Worm (Caenorhabditis elegans) whole organism, L1 larva: ENCODE data around the gene copg-1.

Source experiments
- C04F5.9 ChIP-seq: sonication (generic microtip); optimal IDR thresholded peaks from 2 replicates; lab custom pipeline; 2016; ENCODE audit warnings: missing genetic modification characterization, missing compliant biosample characterization
- C16A3.4 ChIP-seq: fragments of 150-350 bp; optimal IDR thresholded peaks from 2 replicates; lab custom pipeline; 2014; ENCODE audit warnings: missing biosample characterization, missing genetic modification characterization
- F16B12.6 ChIP-seq: fragments of 150-350 bp; optimal IDR thresholded peaks from 2 replicates; lab custom pipeline; 2014; ENCODE audit warnings: missing biosample characterization, missing genetic modification characterization
- aha-1 ChIP-seq: fragments of 150-350 bp; optimal IDR thresholded peaks from 2 replicates; lab custom pipeline; 2014; ENCODE audit warnings: missing biosample characterization, missing genetic modification characterization
- ceh-63 ChIP-seq: fragments of 200-800 bp; sonication (Bioruptor generic); optimal IDR thresholded peaks from 2 replicates; lab custom pipeline; 2018; ENCODE audit warnings: mild to moderate bottlenecking, missing genetic modification characterization, missing compliant biosample characterization
- ceh-8 ChIP-seq: fragments of 200-800 bp; sonication (Bioruptor generic); optimal IDR thresholded peaks from 2 replicates; lab custom pipeline; 2018; ENCODE audit warnings: mild to moderate bottlenecking, missing genetic modification characterization, moderate library complexity, missing compliant biosample characterization
- ceh-82 ChIP-seq, 3 experiments: fragments of 150-350 bp in 1 of 3; sonication (generic microtip) in 2 of 3; optimal IDR thresholded peaks; 2 replicates each; lab custom pipeline; 2014 to 2017; ENCODE audit warnings: missing biosample characterization in 3 of 3, missing genetic modification characterization in 3 of 3
- ceh-90 ChIP-seq: sonication (generic microtip); optimal IDR thresholded peaks from 2 replicates; lab custom pipeline; 2016; ENCODE audit warnings: missing genetic modification characterization, missing compliant biosample characterization
- ces-1 ChIP-seq: fragments of 150-350 bp; optimal IDR thresholded peaks from 2 replicates; lab custom pipeline; 2014; ENCODE audit warnings: missing biosample characterization, missing genetic modification reagents, missing genetic modification characterization
- dpl-1 ChIP-seq, 3 experiments: fragments of 150-350 bp in 2 of 3; sonication (generic microtip) in 1 of 3; optimal IDR thresholded peaks; 2 replicates each; lab custom pipeline; 2014 to 2017; ENCODE audit warnings: missing biosample characterization in 3 of 3, missing genetic modification characterization in 3 of 3, missing genetic modification reagents in 3 of 3
- dsc-1 ChIP-seq: sonication (generic microtip); optimal IDR thresholded peaks from 2 replicates; lab custom pipeline; 2016; ENCODE audit warnings: mild to moderate bottlenecking, missing genetic modification characterization, missing compliant biosample characterization
- efl-1 ChIP-seq, 4 experiments: fragments of 150-350 bp; optimal IDR thresholded peaks in 3 of 4; peaks in 1 of 4; 1 replicate in 1 of 4; 2 replicates in 3 of 4; lab custom pipeline; 2014; ENCODE audit warnings: missing biosample characterization in 2 of 4, missing genetic modification characterization in 2 of 4, missing genetic modification reagents in 2 of 4
- efl-3 ChIP-seq: fragments of 200-800 bp; sonication (Bioruptor generic); optimal IDR thresholded peaks from 2 replicates; lab custom pipeline; 2018; ENCODE audit warnings: mild to moderate bottlenecking, missing genetic modification characterization, missing compliant biosample characterization
- fkh-8 ChIP-seq: sonication (generic microtip); optimal IDR thresholded peaks from 2 replicates; lab custom pipeline; 2016; ENCODE audit warnings: mild to moderate bottlenecking, missing genetic modification characterization, missing compliant biosample characterization
- fos-1 ChIP-seq: fragments of 150-350 bp; optimal IDR thresholded peaks from 2 replicates; lab custom pipeline; 2014; ENCODE audit warnings: missing biosample characterization, missing genetic modification characterization
- grh-1 ChIP-seq: fragments of 200-800 bp; sonication (Bioruptor generic); IDR thresholded peaks from 2 replicates; pipeline ENCODE4 v1.3.6; 2022; ENCODE audit warnings: missing genetic modification reagents, missing genetic modification characterization, missing compliant biosample characterization
- hpl-2 ChIP-seq: fragments of 150-350 bp; optimal IDR thresholded peaks from 2 replicates; lab custom pipeline; 2014; ENCODE audit warnings: missing biosample characterization, missing genetic modification reagents, missing genetic modification characterization
- irx-1 ChIP-seq: sonication (generic microtip); optimal IDR thresholded peaks from 2 replicates; lab custom pipeline; 2016; ENCODE audit warnings: missing genetic modification characterization, missing compliant biosample characterization
- lin-14 ChIP-seq: fragments of 200-800 bp; sonication (Bioruptor generic); optimal IDR thresholded peaks from 2 replicates; lab custom pipeline; 2018; ENCODE audit warnings: mild to moderate bottlenecking, missing genetic modification characterization, moderate library complexity, missing compliant biosample characterization
- lin-35 ChIP-seq, 2 experiments: fragments of 150-350 bp; optimal IDR thresholded peaks; 2 replicates each; lab custom pipeline; 2014; ENCODE audit warnings: missing biosample characterization in 2 of 2, missing genetic modification characterization in 2 of 2, missing genetic modification reagents in 2 of 2
- lir-3 ChIP-seq: sonication (generic microtip); optimal IDR thresholded peaks from 2 replicates; lab custom pipeline; 2016; ENCODE audit warnings: mild to moderate bottlenecking, missing genetic modification characterization, moderate library complexity, missing compliant biosample characterization; ENCODE audit not compliant: poor library complexity
- lsy-2 ChIP-seq, 2 experiments: fragments of 150-350 bp; optimal IDR thresholded peaks; 2 replicates each; lab custom pipeline; 2014; ENCODE audit warnings: missing biosample characterization in 2 of 2, missing genetic modification characterization in 2 of 2
- mdl-1 ChIP-seq, 2 experiments: fragments of 150-350 bp; optimal IDR thresholded peaks; 2 replicates each; lab custom pipeline; 2014 to 2017; ENCODE audit warnings: missing biosample characterization in 2 of 2, missing genetic modification characterization in 2 of 2, inconsistent platforms in 1 of 2
- mep-1 ChIP-seq: fragments of 150-350 bp; optimal IDR thresholded peaks from 2 replicates; lab custom pipeline; 2014; ENCODE audit warnings: missing biosample characterization, missing genetic modification characterization
- nhr-11 ChIP-seq: fragments of 150-350 bp; optimal IDR thresholded peaks from 2 replicates; lab custom pipeline; 2014; ENCODE audit warnings: missing biosample characterization, missing genetic modification characterization
- nhr-19 ChIP-seq: fragments of 200-800 bp; sonication (Bioruptor generic); conservative IDR thresholded peaks from 2 replicates; pipeline ENCODE4 v1.3.6; 2022; ENCODE audit warnings: missing genetic modification characterization, missing compliant biosample characterization
- nhr-20 ChIP-seq: sonication (generic microtip); optimal IDR thresholded peaks from 2 replicates; lab custom pipeline; 2016; ENCODE audit warnings: mild to moderate bottlenecking, missing genetic modification characterization, missing compliant biosample characterization
- nhr-237 ChIP-seq: fragments of 150-350 bp; optimal IDR thresholded peaks from 2 replicates; lab custom pipeline; 2014; ENCODE audit warnings: missing biosample characterization, missing genetic modification characterization
- nhr-76 ChIP-seq: sonication (generic microtip); optimal IDR thresholded peaks from 2 replicates; lab custom pipeline; 2017; ENCODE audit warnings: missing biosample characterization, missing genetic modification characterization
- nhr-85 ChIP-seq: sonication (generic microtip); peaks from one replicate; lab custom pipeline; 2016; ENCODE audit warnings: missing genetic modification characterization, inconsistent platforms, missing compliant biosample characterization
- pqm-1 ChIP-seq: sonication (generic microtip); optimal IDR thresholded peaks from 3 replicates; lab custom pipeline; 2017; ENCODE audit warnings: missing biosample characterization, missing genetic modification characterization
- snpc-4 ChIP-seq: fragments of 150-350 bp; optimal IDR thresholded peaks from 2 replicates; lab custom pipeline; 2014; ENCODE audit warnings: missing biosample characterization, missing genetic modification characterization
- sptf-1 ChIP-seq: fragments of 150-350 bp; optimal IDR thresholded peaks from 2 replicates; lab custom pipeline; 2014; ENCODE audit warnings: missing biosample characterization, missing genetic modification characterization
- swsn-7 ChIP-seq: sonication (generic microtip); optimal IDR thresholded peaks from 2 replicates; lab custom pipeline; 2016; ENCODE audit warnings: missing genetic modification characterization, missing compliant biosample characterization
- tbx-2 ChIP-seq: sonication (generic microtip); optimal IDR thresholded peaks from 2 replicates; lab custom pipeline; 2016; ENCODE audit warnings: missing genetic modification characterization, missing compliant biosample characterization
- tlp-1 ChIP-seq: fragments of 150-350 bp; optimal IDR thresholded peaks from 2 replicates; lab custom pipeline; 2014; ENCODE audit warnings: missing biosample characterization, missing genetic modification characterization
- unc-62 ChIP-seq: fragments of 150-350 bp; optimal IDR thresholded peaks from 2 replicates; lab custom pipeline; 2014; ENCODE audit warnings: missing biosample characterization, missing genetic modification reagents, missing genetic modification characterization
- vab-15 ChIP-seq: sonication (generic microtip); optimal IDR thresholded peaks from 2 replicates; lab custom pipeline; 2017; ENCODE audit warnings: missing genotype, mild to moderate bottlenecking, missing genetic modification characterization, missing compliant biosample characterization
- xbp-1 ChIP-seq: sonication (generic microtip); optimal IDR thresholded peaks from 2 replicates; lab custom pipeline; 2016; ENCODE audit warnings: missing genetic modification characterization, missing compliant biosample characterization
- zag-1 ChIP-seq: fragments of 150-350 bp; optimal IDR thresholded peaks from 2 replicates; lab custom pipeline; 2014; ENCODE audit warnings: missing biosample characterization, missing genetic modification characterization
- ztf-4 ChIP-seq: fragments of 150-350 bp; optimal IDR thresholded peaks from 2 replicates; lab custom pipeline; 2014; ENCODE audit warnings: missing biosample characterization, missing genetic modification characterization

copg-1 gene

DNA sequence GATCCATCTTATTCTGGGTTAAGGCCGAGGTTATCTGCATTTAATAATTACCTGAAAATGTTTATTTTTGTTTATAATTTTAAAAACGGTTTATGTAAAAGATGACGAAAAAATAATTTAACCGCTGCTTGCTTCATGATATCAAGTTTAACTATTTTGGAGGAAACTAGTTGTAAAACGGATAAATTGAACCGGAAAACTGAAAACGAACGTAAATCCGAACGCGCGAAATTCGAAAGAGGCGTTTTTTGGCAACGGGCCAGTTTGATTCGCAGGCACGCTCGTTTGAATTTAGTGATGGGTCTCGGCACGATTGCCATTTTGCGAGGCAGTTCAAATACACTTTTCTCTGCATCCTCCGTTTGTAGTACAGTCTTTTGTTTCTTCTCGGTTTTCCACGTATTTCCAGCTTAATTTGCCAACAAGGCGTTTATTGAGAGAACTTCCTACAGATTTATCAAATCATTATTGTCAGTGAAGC, 22.8 kb upstream of the copg-1 start, which contains the start of the genes gtbp-1 and K08F4.3 (continued):
- TF ChIP-seq fos-1 (peak; percentile 47), tbx-2 (tag; lab: Kevin White, UChicago) (no peak), mep-1 (peak; percentile 85), ceh-63 (GFP tag; lab: Kevin White, UChicago) (no peak), dpl-1 (GFP tag; optimal IDR thresholded peaks at IDR 0.05; lab: Kevin White, UChicago) (peak; percentile 92 to 94 (median 92)), lsy-2 (tag; optimal IDR thresholded peaks at IDR 0.05; lab: Kevin White, UChicago) (peak; percentile 79 to 95), efl-3 (GFP tag; lab: Kevin White, UChicago) (no peak), grh-1 (GFP tag; lab: Robert Waterston, UW) (peak; percentile 38; the same call in 1 of the 2 replicates), nhr-85 (tag; lab: Kevin White, UChicago) (peak; percentile 85), pqm-1 (peak; percentile 47), efl-1 (optimal IDR thresholded peaks at IDR 0.05; lab: Kevin White, UChicago) (peak; percentile 83 to 95), efl-1 (GFP tag; optimal IDR thresholded peaks at IDR 0.05 in 1 of 2; lab: Kevin White, UChicago) (peak; percentile 94 to 99)
- TF ChIP-seq, all 84 proteins: peak for 38

ce11 chrIV:10129957-10130356, 21.8 kb upstream of the copg-1 start, which contains the start of gene glt-3:
glt-3 (plus strand) TSS chrIV:10130257.
- TF ChIP-seq ceh-8 (GFP tag; lab: Kevin White, UChicago) (no peak), dsc-1 (tag; lab: Kevin White, UChicago) (no peak), efl-3 (GFP tag; lab: Kevin White, UChicago) (no peak), ceh-90 (tag; lab: Kevin White, UChicago) (no peak), vab-15 (tag; lab: Kevin White, UChicago) (no peak), grh-1 (GFP tag; lab: Robert Waterston, UW) (no peak), nhr-20 (tag; lab: Kevin White, UChicago) (no peak), snpc-4 (tag; lab: Kevin White, UChicago) (no peak), nhr-11 (no peak), pqm-1 (no peak), swsn-7 (tag; lab: Kevin White, UChicago) (no peak), ceh-82 (tag; optimal IDR thresholded peaks at IDR 0.05; lab: Kevin White, UChicago) (no peak), F16B12.6 (tag; lab: Kevin White, UChicago) (no peak), sptf-1 (no peak), ces-1 (GFP tag; lab: Kevin White, UChicago) (no peak), C16A3.4 (tag; lab: Kevin White, UChicago) (no peak), aha-1 (tag; lab: Kevin White, UChicago) (no peak), ztf-4 (tag; lab: Kevin White, UChicago) (no peak), mdl-1 (tag; optimal IDR thresholded peaks at IDR 0.05; lab: Kevin White, UChicago) (no peak), fkh-8 (no peak)

DNA sequence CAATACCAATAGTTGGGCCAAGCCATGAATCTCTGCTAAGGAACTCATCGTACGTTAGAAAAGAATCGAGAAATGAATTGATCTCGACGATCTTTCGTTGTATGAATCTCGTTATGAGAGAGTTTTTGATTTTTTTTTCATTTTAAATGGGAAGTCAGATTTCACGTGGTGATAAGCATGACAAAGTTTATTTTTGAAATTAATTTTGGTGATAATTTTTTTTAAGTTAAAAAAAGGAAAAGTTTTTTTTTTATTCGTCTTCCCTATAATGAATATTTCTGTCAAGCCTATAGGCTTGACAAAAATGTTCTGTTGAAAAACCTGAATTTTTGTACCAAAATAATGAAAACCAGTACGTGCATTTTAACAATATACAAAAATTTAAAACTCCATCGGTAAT, 15.9 kb upstream of the copg-1 start, which contains the start of gene K08F4.5:
K08F4.5 (minus strand) TSS at position 101 of the 400 bp plus-strand sequence.
- TF ChIP-seq xbp-1 (tag; lab: Kevin White, UChicago) (no peak), nhr-19 (GFP tag; lab: Robert Waterston, UW) (no peak), irx-1 (no peak), lir-3 (tag; lab: Kevin White, UChicago) (no peak), unc-62 (GFP tag; lab: Kevin White, UChicago) (no peak), aha-1 (tag; lab: Kevin White, UChicago) (no peak)
- TF ChIP-seq, all 84 proteins: peak for 0

DNA sequence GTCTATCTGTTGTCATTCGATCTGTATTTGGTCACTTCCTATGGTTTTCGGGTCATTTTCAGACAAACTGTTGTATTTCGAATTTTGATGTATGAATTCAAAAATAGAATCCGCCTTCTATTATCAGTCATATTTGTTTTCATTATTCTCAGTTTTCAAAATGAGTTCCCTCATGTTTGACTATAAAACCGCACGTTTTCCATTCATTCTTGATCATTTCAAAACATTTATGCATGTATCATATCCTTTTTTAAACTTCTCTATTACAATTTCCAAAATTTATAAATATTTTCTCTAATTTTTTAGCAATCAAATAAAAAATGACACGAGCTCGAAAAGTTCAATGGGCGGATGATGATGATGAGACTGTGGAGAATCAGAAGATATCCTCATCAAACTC, 13.9 kb upstream of the copg-1 start, which contains the start of gene K08F4.12:
K08F4.12 (plus strand) TSS at position 301 of the 400 bp plus-strand sequence.
- TF ChIP-seq zag-1 (tag; lab: Kevin White, UChicago) (no peak), nhr-76 (tag; lab: Kevin White, UChicago) (no peak), C16A3.4 (tag; lab: Kevin White, UChicago) (no peak), hpl-2 (GFP tag; lab: Kevin White, UChicago) (no peak), C04F5.9 (tag; lab: Kevin White, UChicago) (no peak), nhr-237 (tag; lab: Kevin White, UChicago) (no peak), tlp-1 (no peak), lin-14 (GFP tag; lab: Kevin White, UChicago) (no peak), lin-35 (GFP tag; optimal IDR thresholded peaks at IDR 0.05; lab: Kevin White, UChicago) (no peak)
